Worm (Caenorhabditis elegans) whole organism, L4 larva: Measurements from ENCODE around the gene F45E1.5.

Experiments
- F26F4.8 ChIP-seq: fragments of 200-800 bp; sonication (Bioruptor generic); conservative IDR thresholded peaks from 2 replicates; pipeline ENCODE4 v1.3.6; 2022; ENCODE audit warnings: missing genetic modification characterization, missing compliant biosample characterization
- F37D6.2 ChIP-seq: sonication (generic microtip); optimal IDR thresholded peaks from 2 replicates; lab custom pipeline; 2016; ENCODE audit warnings: mild to moderate bottlenecking, missing genetic modification characterization, missing compliant biosample characterization
- F49E8.2 ChIP-seq: sonication (generic microtip); optimal IDR thresholded peaks from 2 replicates; lab custom pipeline; 2016; ENCODE audit warnings: missing compliant biosample characterization, mild to moderate bottlenecking, missing genetic modification characterization, borderline replicate concordance
- R02D3.7 ChIP-seq: fragments of 150-350 bp; sonication (generic microtip); optimal IDR thresholded peaks from 3 replicates; lab custom pipeline; 2014; ENCODE audit warnings: missing biosample characterization, missing genetic modification characterization
- Y105C5A.15 ChIP-seq: fragments of 200-800 bp; sonication (Bioruptor generic); IDR thresholded peaks from 2 replicates; pipeline ENCODE4 v1.3.6; 2022; ENCODE audit warnings: missing genetic modification characterization, missing compliant biosample characterization
- Y75B8A.6 ChIP-seq: fragments of 200-800 bp; sonication (Bioruptor generic); IDR thresholded peaks from 2 replicates; pipeline ENCODE4 v1.3.6; 2022; ENCODE audit warnings: missing genetic modification reagents, missing genetic modification characterization, missing compliant biosample characterization
- ZK337.2 ChIP-seq: fragments of 200-800 bp; sonication (Bioruptor generic); IDR thresholded peaks from 2 replicates; pipeline ENCODE4 v1.3.6; 2022; ENCODE audit warnings: missing genetic modification reagents, missing genetic modification characterization, missing compliant biosample characterization
- ZK546.5 ChIP-seq, 2 experiments: sonication (generic microtip); optimal IDR thresholded peaks; 2 replicates each; lab custom pipeline; 2017; ENCODE audit warnings: missing biosample characterization in 2 of 2, missing genetic modification characterization in 2 of 2
- aly-2 ChIP-seq: sonication (generic microtip); optimal IDR thresholded peaks from 2 replicates; lab custom pipeline; 2018; ENCODE audit warnings: missing biosample characterization, missing genetic modification characterization
- ama-1 ChIP-seq: fragments of 150-350 bp; optimal IDR thresholded peaks from 2 replicates; lab custom pipeline; 2014; ENCODE audit warnings: inconsistent platforms, mixed read lengths
- arid-1 ChIP-seq: fragments of 200-800 bp; sonication (Bioruptor generic); conservative IDR thresholded peaks from 2 replicates; pipeline ENCODE4 v1.3.6; 2022; ENCODE audit warnings: missing genetic modification reagents, missing genetic modification characterization, missing compliant biosample characterization
- ceh-32 ChIP-seq: sonication (generic microtip); optimal IDR thresholded peaks from 2 replicates; lab custom pipeline; 2016; ENCODE audit warnings: mild to moderate bottlenecking, missing genetic modification characterization, missing compliant biosample characterization; ENCODE audit not compliant: poor library complexity
- ceh-62 ChIP-seq: sonication (generic microtip); optimal IDR thresholded peaks from 2 replicates; lab custom pipeline; 2017; ENCODE audit warnings: missing biosample characterization, missing genetic modification characterization
- dmd-6 ChIP-seq: fragments of 200-800 bp; sonication (Bioruptor generic); IDR thresholded peaks from 2 replicates; pipeline ENCODE4 v1.3.6; 2022; ENCODE audit warnings: missing genetic modification reagents, missing genetic modification characterization, missing compliant biosample characterization
- dmd-9 ChIP-seq: fragments of 200-800 bp; sonication (Bioruptor generic); IDR thresholded peaks from 2 replicates; pipeline ENCODE4 v1.3.6; 2022; ENCODE audit warnings: missing genetic modification reagents, missing genetic modification characterization, missing compliant biosample characterization
- dpl-1 ChIP-seq: fragments of 150-350 bp; optimal IDR thresholded peaks from 2 replicates; lab custom pipeline; 2014; ENCODE audit warnings: missing biosample characterization, missing genetic modification reagents, missing genetic modification characterization
- duxl-1 ChIP-seq: sonication (generic microtip); optimal IDR thresholded peaks from 2 replicates; lab custom pipeline; 2016; ENCODE audit warnings: mild to moderate bottlenecking, missing genetic modification characterization, moderate library complexity, missing compliant biosample characterization; ENCODE audit not compliant: poor library complexity
- dve-1 ChIP-seq: sonication (generic microtip); optimal IDR thresholded peaks from 2 replicates; lab custom pipeline; 2017; ENCODE audit warnings: antibody characterized with exemption, mild to moderate bottlenecking, missing genetic modification characterization, missing compliant biosample characterization; ENCODE audit not compliant: insufficient read depth
- egl-27 ChIP-seq: sonication (generic microtip); optimal IDR thresholded peaks from 3 replicates; lab custom pipeline; 2017; ENCODE audit warnings: missing biosample characterization, missing genetic modification reagents, missing genetic modification characterization
- egl-43 ChIP-seq: fragments of 200-800 bp; sonication (Bioruptor generic); IDR thresholded peaks from 2 replicates; pipeline ENCODE4 v1.3.6; 2022; ENCODE audit warnings: missing genetic modification reagents, missing genetic modification characterization, missing compliant biosample characterization
- fkh-10 ChIP-seq: fragments of 150-350 bp; optimal IDR thresholded peaks from 2 replicates; lab custom pipeline; 2014; ENCODE audit warnings: missing biosample characterization, missing genetic modification reagents, missing genetic modification characterization
- hif-1 ChIP-seq, 2 experiments: sonication (generic microtip); optimal IDR thresholded peaks; 2 replicates each; lab custom pipeline; 2016 to 2017; ENCODE audit warnings: missing compliant biosample characterization in 2 of 2, missing genetic modification characterization in 2 of 2, missing genetic modification reagents in 2 of 2, missing genotype in 2 of 2, mild to moderate bottlenecking in 1 of 2
- hlh-30 ChIP-seq: sonication (generic microtip); optimal IDR thresholded peaks from 2 replicates; lab custom pipeline; 2017; ENCODE audit warnings: antibody characterized with exemption, mild to moderate bottlenecking, missing genetic modification characterization, missing compliant biosample characterization; ENCODE audit not compliant: insufficient read depth
- jun-1 ChIP-seq: fragments of 150-350 bp; optimal IDR thresholded peaks from 2 replicates; lab custom pipeline; 2014; ENCODE audit warnings: missing biosample characterization, missing genetic modification reagents, missing genetic modification characterization
- lim-7 ChIP-seq: fragments of 200-800 bp; sonication (Bioruptor generic); IDR thresholded peaks from 2 replicates; pipeline ENCODE4 v1.3.6; 2022; ENCODE audit warnings: missing genetic modification characterization, missing compliant biosample characterization
- lin-1 ChIP-seq: fragments of 200-800 bp; sonication (Bioruptor generic); IDR thresholded peaks from 2 replicates; pipeline ENCODE4 v1.3.6; 2022; ENCODE audit warnings: missing genetic modification reagents, missing genetic modification characterization, missing compliant biosample characterization
- lin-13 ChIP-seq: fragments of 150-350 bp; optimal IDR thresholded peaks from 2 replicates; lab custom pipeline; 2014; ENCODE audit warnings: missing biosample characterization, missing genetic modification reagents, missing genetic modification characterization
- lin-15B ChIP-seq: fragments of 150-350 bp; sonication (generic microtip); optimal IDR thresholded peaks from 3 replicates; lab custom pipeline; 2014; ENCODE audit warnings: missing biosample characterization, missing genetic modification characterization
- lin-29 ChIP-seq: fragments of 200-800 bp; sonication (Bioruptor generic); IDR thresholded peaks from 2 replicates; pipeline ENCODE4 v1.3.6; 2022; ENCODE audit warnings: missing genetic modification reagents, missing genetic modification characterization, missing compliant biosample characterization
- lin-38 ChIP-seq: fragments of 200-800 bp; sonication (Bioruptor generic); IDR thresholded peaks from 2 replicates; pipeline ENCODE4 v1.3.6; 2022; ENCODE audit warnings: missing genetic modification reagents, missing genetic modification characterization, missing compliant biosample characterization
- lir-3 ChIP-seq: sonication (generic microtip); optimal IDR thresholded peaks from 2 replicates; lab custom pipeline; 2016; ENCODE audit warnings: mild to moderate bottlenecking, missing genetic modification characterization, missing compliant biosample characterization
- mes-2 ChIP-seq: sonication (generic microtip); optimal IDR thresholded peaks from 2 replicates; lab custom pipeline; 2016; ENCODE audit warnings: missing genotype, mild to moderate bottlenecking, missing genetic modification characterization, missing compliant biosample characterization; ENCODE audit not compliant: poor library complexity, severe bottlenecking
- mxl-3 ChIP-seq: fragments of 200-800 bp; sonication (Bioruptor generic); optimal IDR thresholded peaks from 2 replicates; lab custom pipeline; 2018; ENCODE audit warnings: mild to moderate bottlenecking, missing genetic modification characterization, missing compliant biosample characterization
- nhr-102 ChIP-seq: sonication (generic microtip); optimal IDR thresholded peaks from 2 replicates; lab custom pipeline; 2016; ENCODE audit warnings: mild to moderate bottlenecking, missing genetic modification characterization, moderate library complexity, missing compliant biosample characterization
- nhr-237 ChIP-seq: sonication (generic microtip); optimal IDR thresholded peaks from 2 replicates; lab custom pipeline; 2017; ENCODE audit warnings: missing biosample characterization, missing genetic modification characterization
- nhr-25 ChIP-seq: sonication (generic microtip); optimal IDR thresholded peaks from 2 replicates; lab custom pipeline; 2017; ENCODE audit warnings: missing genetic modification characterization, mild to moderate bottlenecking, missing compliant biosample characterization, antibody characterized with exemption, moderate library complexity, borderline replicate concordance; ENCODE audit not compliant: insufficient read depth
- nhr-28 ChIP-seq: fragments of 150-350 bp; optimal IDR thresholded peaks from 2 replicates; lab custom pipeline; 2014; ENCODE audit warnings: missing biosample characterization, missing genetic modification characterization
- nhr-41 ChIP-seq: fragments of 200-800 bp; sonication (Bioruptor generic); IDR thresholded peaks from 2 replicates; pipeline ENCODE4 v1.3.6; 2022; ENCODE audit warnings: missing genetic modification reagents, missing genetic modification characterization, missing compliant biosample characterization
- nhr-77 ChIP-seq: fragments of 150-350 bp; optimal IDR thresholded peaks from 2 replicates; lab custom pipeline; 2014; ENCODE audit warnings: missing biosample characterization, missing genetic modification characterization
- pha-4 ChIP-seq, 2 experiments: fragments of 150-350 bp in 1 of 2; fragments of 200-800 bp in 1 of 2; sonication (Bioruptor generic) in 1 of 2; IDR thresholded peaks in 1 of 2; optimal IDR thresholded peaks in 1 of 2; 2 replicates each; pipeline versions ENCODE4 v1.3.6 to Lab custom; 2014 to 2022; ENCODE audit warnings: missing genetic modification characterization in 2 of 2, missing genetic modification reagents in 2 of 2, missing biosample characterization in 1 of 2, missing compliant biosample characterization in 1 of 2
- php-3 ChIP-seq: fragments of 200-800 bp; sonication (Bioruptor generic); IDR thresholded peaks from 2 replicates; pipeline ENCODE4 v1.3.6; 2022; ENCODE audit warnings: missing genetic modification reagents, missing genetic modification characterization, missing compliant biosample characterization
- pqm-1 ChIP-seq: sonication (generic microtip); optimal IDR thresholded peaks from 2 replicates; lab custom pipeline; 2017; ENCODE audit warnings: missing biosample characterization, missing genetic modification characterization
- sdz-12 ChIP-seq: fragments of 200-800 bp; sonication (Bioruptor generic); optimal IDR thresholded peaks from 2 replicates; lab custom pipeline; 2018; ENCODE audit warnings: mild to moderate bottlenecking, missing genetic modification characterization, missing compliant biosample characterization
- snpc-1.2 ChIP-seq: fragments of 200-800 bp; sonication (Bioruptor generic); IDR thresholded peaks from 2 replicates; pipeline ENCODE4 v1.3.6; 2022; ENCODE audit warnings: missing genetic modification reagents, missing genetic modification characterization, missing compliant biosample characterization
- snpc-4 ChIP-seq: fragments of 150-350 bp; optimal IDR thresholded peaks from 2 replicates; lab custom pipeline; 2014; ENCODE audit warnings: missing biosample characterization, missing genetic modification characterization
- spr-3 ChIP-seq: fragments of 200-800 bp; sonication (Bioruptor generic); optimal IDR thresholded peaks from 2 replicates; lab custom pipeline; 2018; ENCODE audit warnings: mild to moderate bottlenecking, missing genetic modification characterization, missing compliant biosample characterization
- unc-39 ChIP-seq: sonication (generic microtip); optimal IDR thresholded peaks from 2 replicates; lab custom pipeline; 2017; ENCODE audit warnings: missing biosample characterization, missing genetic modification characterization
- unc-62 ChIP-seq, 3 experiments: fragments of 150-350 bp in 1 of 3; sonication (generic microtip); optimal IDR thresholded peaks in 2 of 3; peaks in 1 of 3; 1 replicate in 1 of 3; 2 replicates in 2 of 3; lab custom pipeline; 2014 to 2017; ENCODE audit warnings: missing biosample characterization in 3 of 3, missing genetic modification characterization in 3 of 3, missing genetic modification reagents in 3 of 3, missing genotype in 1 of 3
- zip-11 ChIP-seq: fragments of 200-800 bp; sonication (Bioruptor generic); IDR thresholded peaks from 2 replicates; pipeline ENCODE4 v1.3.6; 2022; ENCODE audit warnings: missing genetic modification characterization, missing compliant biosample characterization
- ztf-7 ChIP-seq: fragments of 150-350 bp; optimal IDR thresholded peaks from 2 replicates; lab custom pipeline; 2014; ENCODE audit warnings: missing biosample characterization, missing genetic modification characterization

F45E1.5 gene

ce11 chrX:7986892-7987291 lies 10.4 kb downstream of the F45E1.5 start:
- TF ChIP-seq lin-15B (no peak), nhr-25 (peak; percentile 83), nhr-237 (no peak), lim-7 (GFP tag; lab: Robert Waterston, UW) (no peak), hif-1 (tag; optimal IDR thresholded peaks at IDR 0.05; lab: Kevin White, UChicago) (peak in 1 of 2 experiments; percentile 1), nhr-77 (tag; lab: Kevin White, UChicago) (peak; percentile 12), F37D6.2 (tag; lab: Kevin White, UChicago) (no peak), R02D3.7 (no peak), lin-29 (GFP tag; lab: Robert Waterston, UW) (no peak), duxl-1 (tag; lab: Kevin White, UChicago) (no peak), hlh-30 (peak; percentile 79), mxl-3 (GFP tag; lab: Kevin White, UChicago) (peak; percentile 58), fkh-10 (GFP tag; lab: Kevin White, UChicago) (no peak), ceh-62 (no peak), mes-2 (tag; lab: Kevin White, UChicago) (peak; percentile 21), unc-39 (tag; lab: Kevin White, UChicago) (no peak), ZK337.2 (GFP tag; lab: Robert Waterston, UW) (no peak), pqm-1 (peak; percentile 3), F26F4.8 (GFP tag; lab: Robert Waterston, UW) (no peak), dmd-9 (GFP tag; lab: Robert Waterston, UW) (no peak), spr-3 (GFP tag; lab: Kevin White, UChicago) (no peak), egl-27 (no peak), dve-1 (tag; lab: Kevin White, UChicago) (peak; percentile 95), nhr-28 (tag; lab: Kevin White, UChicago) (peak; percentile 63), php-3 (peak; percentile 65; the same call in 1 of the 2 replicates), jun-1 (no peak), snpc-4 (tag; lab: Kevin White, UChicago) (no peak), nhr-102 (tag; lab: Kevin White, UChicago) (peak; percentile 87), lir-3 (tag; lab: Kevin White, UChicago) (no peak), F49E8.2 (tag; lab: Kevin White, UChicago) (no peak), dmd-6 (GFP tag; lab: Robert Waterston, UW) (peak; percentile 77), dpl-1 (GFP tag; lab: Kevin White, UChicago) (no peak), egl-43 (no peak), Y75B8A.6 (GFP tag; lab: Robert Waterston, UW) (no peak), ZK546.5 (tag; optimal IDR thresholded peaks at IDR 0.05; lab: Kevin White, UChicago) (no peak), ztf-7 (tag; lab: Kevin White, UChicago) (no peak), lin-1 (GFP tag; lab: Robert Waterston, UW) (peak; percentile 59; the same call in 1 of the 2 replicates), ceh-32 (no peak), unc-62 (GFP tag; optimal IDR thresholded peaks at IDR 0.05 in 1 of 2; lab: Kevin White, UChicago) (peak in 1 of 2 experiments; percentile 100), unc-62 (tag; optimal IDR thresholded peaks at IDR 0.05; lab: Kevin White, UChicago) (no peak), Y105C5A.15 (GFP tag; lab: Robert Waterston, UW) (no peak), pha-4 (GFP tag; IDR thresholded peaks at IDR 0.05; lab: Robert Waterston, UW) (no peak), pha-4 (tag; optimal IDR thresholded peaks at IDR 0.05; lab: Kevin White, UChicago) (no peak), sdz-12 (no peak), nhr-41 (GFP tag; lab: Robert Waterston, UW) (0 out of 2 replicates have a peak, but pooled peaks have one; percentile 35), lin-13 (no peak), ama-1 (lab: Kevin White, UChicago) (no peak), aly-2 (no peak), lin-38 (GFP tag; lab: Robert Waterston, UW) (no peak), snpc-1.2 (GFP tag; lab: Robert Waterston, UW) (no peak), zip-11 (GFP tag; lab: Robert Waterston, UW) (no peak), arid-1 (GFP tag; lab: Robert Waterston, UW) (no peak)
